Fruit fly (Drosophila melanogaster): ENCODE results near the gene CG5391.

The CG5391 gene

DNA sequence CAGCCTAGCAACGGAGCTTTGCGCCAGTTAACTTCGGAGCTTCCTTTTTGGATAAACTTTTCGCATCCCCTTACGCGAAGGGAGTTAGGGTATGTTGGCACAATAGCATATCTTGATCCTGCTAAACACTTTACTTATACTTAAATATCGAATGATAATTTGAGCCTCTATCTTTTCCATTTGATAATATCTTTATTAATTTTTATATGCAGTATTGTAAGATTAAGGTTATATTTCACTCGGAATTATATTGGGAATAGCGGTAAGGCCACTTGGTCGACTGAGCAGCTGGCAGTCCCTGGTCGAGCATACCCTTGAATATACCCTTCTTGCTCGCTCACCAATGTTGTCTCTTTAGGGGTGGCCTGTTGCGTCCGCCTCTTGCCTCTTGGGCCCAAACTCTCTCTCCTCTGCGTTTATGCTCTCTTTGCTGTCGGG is 34.8 kb upstream of the CG5391 start (continued):
- TF ChIP-seq Poxn (GFP tag; IDR thresholded peaks at IDR 0.05): peak; percentile 65; the same call in 1 of the 2 replicates
- TF ChIP-seq CG4820 (GFP tag; optimal IDR thresholded peaks at IDR 0.05): no peak
- TF ChIP-seq Rx (GFP tag; IDR thresholded peaks at IDR 0.05): peak; percentile 47; the same call in 1 of the 2 replicates
- TF ChIP-seq CG13287 (GFP tag; IDR thresholded peaks at IDR 0.05; ENCODE audit: partially characterized antibody): no peak
- TF ChIP-seq CG18619 (GFP tag; optimal IDR thresholded peaks at IDR 0.05): peak; percentile 69
- no peak for TF ChIP-seq CHES-1-like (GFP tag; optimal IDR thresholded peaks at IDR 0.05)
- TF ChIP-seq vvl (GFP tag; IDR thresholded peaks at IDR 0.05): peak; percentile 72
- peak; percentile 57 for TF ChIP-seq unpg (GFP tag; optimal IDR thresholded peaks at IDR 0.05)
- peak; percentile 55 for TF ChIP-seq Fer3 (tag; optimal IDR thresholded peaks at IDR 0.05)
- peak; percentile 8 for TF ChIP-seq run (tag; optimal IDR thresholded peaks at IDR 0.05)
- TF ChIP-seq Dp (GFP tag; optimal IDR thresholded peaks at IDR 0.05): no peak
- TF ChIP-seq CG7357 (GFP tag; IDR thresholded peaks at IDR 0.05): peak; percentile 45; the same call in 1 of the 3 replicates
- TF ChIP-seq BtbVII (GFP tag; optimal IDR thresholded peaks at IDR 0.05): peak; percentile 72
- TF ChIP-seq CG10274 (GFP tag; optimal IDR thresholded peaks at IDR 0.05): no peak
- no peak for TF ChIP-seq kni (GFP tag; optimal IDR thresholded peaks at IDR 0.05)
- TF ChIP-seq H15 (GFP tag; IDR thresholded peaks at IDR 0.05): peak; percentile 29; the same call in 1 of the 3 replicates
- TF ChIP-seq CG16815 (GFP tag; optimal IDR thresholded peaks at IDR 0.05): peak; percentile 47
- peak; percentile 81 for TF ChIP-seq CG14014 (GFP tag; IDR thresholded peaks at IDR 0.05)
- peak; percentile 31; the same call in 1 of the 2 replicates for TF ChIP-seq Lim3 (GFP tag; IDR thresholded peaks at IDR 0.05)
- no peak for TF ChIP-seq nau (GFP tag; optimal IDR thresholded peaks at IDR 0.05)
- TF ChIP-seq CG4424 (GFP tag; optimal IDR thresholded peaks at IDR 0.05): peak; percentile 59
- peak; percentile 39 for TF ChIP-seq CG6683 (GFP tag; optimal IDR thresholded peaks at IDR 0.05)
- TF ChIP-seq Meics (GFP tag; optimal IDR thresholded peaks at IDR 0.05): peak; percentile 77
- peak; percentile 85 for TF ChIP-seq lab (GFP tag; optimal IDR thresholded peaks at IDR 0.05)
- TF ChIP-seq CG43689 (GFP tag; IDR thresholded peaks at IDR 0.05): peak; percentile 28; the same call in 1 of the 2 replicates
- peak; percentile 66 for TF ChIP-seq caup (GFP tag; optimal IDR thresholded peaks at IDR 0.05; ENCODE audit: severe bottlenecking)
- peak; percentile 74 for TF ChIP-seq CG17328 (GFP tag; IDR thresholded peaks at IDR 0.05)
- TF ChIP-seq CG8765 (GFP tag; IDR thresholded peaks at IDR 0.05): peak; percentile 6; the same call in 1 of the 2 replicates
- no peak for TF ChIP-seq Sry-δ (GFP tag; optimal IDR thresholded peaks at IDR 0.05)
- no peak for TF ChIP-seq CG42726 (GFP tag; IDR thresholded peaks at IDR 0.05; ENCODE audit: partially characterized antibody)
- no peak for TF ChIP-seq nom (GFP tag; optimal IDR thresholded peaks at IDR 0.05)
- TF ChIP-seq gcm2 (GFP tag; optimal IDR thresholded peaks at IDR 0.05): peak; percentile 5
- no peak for TF ChIP-seq CG1832 (GFP tag; optimal IDR thresholded peaks at IDR 0.05)
- no peak for TF ChIP-seq btn (GFP tag; optimal IDR thresholded peaks at IDR 0.05)
- TF ChIP-seq onecut (GFP tag; IDR thresholded peaks at IDR 0.05): peak; percentile 38; the same call in 1 of the 2 replicates
- TF ChIP-seq zen2 (GFP tag; IDR thresholded peaks at IDR 0.05; ENCODE audit: partially characterized antibody): no peak
- no peak for TF ChIP-seq hth (optimal IDR thresholded peaks at IDR 0.05)
- no peak for TF ChIP-seq CG3065 (GFP tag; optimal IDR thresholded peaks at IDR 0.05)
- TF ChIP-seq stc (GFP tag; IDR thresholded peaks at IDR 0.05): peak; percentile 48
- peak; percentile 57 for TF ChIP-seq tio (GFP tag; optimal IDR thresholded peaks at IDR 0.05)
- no peak for TF ChIP-seq CG8290 (GFP tag; optimal IDR thresholded peaks at IDR 0.05)
- TF ChIP-seq CG8290 (tag; optimal IDR thresholded peaks at IDR 0.05): no peak
- peak; percentile 68 for TF ChIP-seq grau (tag; optimal IDR thresholded peaks at IDR 0.05)
- TF ChIP-seq twi (tag; optimal IDR thresholded peaks at IDR 0.05): no peak
- peak; percentile 79 for TF ChIP-seq CG2678 (tag; optimal IDR thresholded peaks at IDR 0.05)
- no peak; the same call in 1 of the 2 replicates for TF ChIP-seq CG11085 (GFP tag; IDR thresholded peaks at IDR 0.05)
- no peak for TF ChIP-seq hb (GFP tag; IDR thresholded peaks at IDR 0.05; ENCODE audit: partially characterized antibody)
- peak; percentile 40 for TF ChIP-seq CG12104 (GFP tag; optimal IDR thresholded peaks at IDR 0.05)
- peak; percentile 18 for TF ChIP-seq Nf-YB (GFP tag; optimal IDR thresholded peaks at IDR 0.05)
- TF ChIP-seq CG10147 (GFP tag; optimal IDR thresholded peaks at IDR 0.05): no peak

Data from whole organism, embryonic.